Fruit fly (Drosophila melanogaster) Kc167 (cell line): ENCODE measurements around the gene Usp8.

Source experiments
- Myc ChIP-seq: fragments of >200 bp; optimal IDR thresholded peaks from 2 replicates; lab custom pipeline; 2017; ENCODE audit warnings: missing external identifiers
- Sin3A ChIP-seq: fragments of >200 bp; optimal IDR thresholded peaks from 2 replicates; lab custom pipeline; 2018; ENCODE audit warnings: missing external identifiers
- h ChIP-seq: fragments of >200 bp; optimal IDR thresholded peaks from 3 replicates; lab custom pipeline; 2018; ENCODE audit warnings: missing external identifiers
- insv ChIP-seq: fragments of >200 bp; optimal IDR thresholded peaks from 3 replicates; lab custom pipeline; 2018; ENCODE audit warnings: missing external identifiers
- ttk ChIP-seq: sonication (Bioruptor generic); optimal IDR thresholded peaks from 2 replicates; lab custom pipeline; 2017; ENCODE audit warnings: missing external identifiers

- TF ChIP-seq Myc (no peak), ttk (lab: Kevin White, UChicago) (no peak), h (lab: Kevin White, UChicago) (no peak), Sin3A (lab: Kevin White, UChicago) (no peak), insv (no peak)
Measured at dm6 chr3R:21092829-21093228, 41.2 kb upstream of the Usp8 start.
